Fruit fly (Drosophila melanogaster) whole organism, adult: ENCODE data around the gene CG14400.

Source experiments
- CG5204 ChIP-seq: fragments of 200-800 bp; sonication (Bioruptor generic); optimal IDR thresholded peaks from 2 replicates; lab custom pipeline; 2016; ENCODE audit warnings: missing biosample characterization, missing genetic modification characterization
- CG7045 ChIP-seq: fragments of 200-800 bp; sonication (Bioruptor generic); optimal IDR thresholded peaks from 2 replicates; lab custom pipeline; 2017; ENCODE audit warnings: missing biosample characterization, mild to moderate bottlenecking, missing genetic modification characterization
- Clk ChIP-seq: fragments of 200-800 bp; sonication (Bioruptor generic); optimal IDR thresholded peaks from 2 replicates; lab custom pipeline; 2017; ENCODE audit warnings: missing biosample characterization, missing genetic modification characterization
- Hr96 ChIP-seq: fragments of 200-800 bp; sonication (Bioruptor generic); optimal IDR thresholded peaks from 2 replicates; lab custom pipeline; 2016; ENCODE audit warnings: missing biosample characterization, missing genetic modification characterization
- cnc ChIP-seq, 2 experiments: fragments of >200 bp; optimal IDR thresholded peaks; 2 replicates each; lab custom pipeline; 2017
- kay ChIP-seq: fragments of 200-800 bp; sonication (Bioruptor generic); peaks from one replicate; lab custom pipeline; 2016; ENCODE audit warnings: missing biosample characterization, missing genetic modification characterization, borderline replicate concordance
- ovo ChIP-seq: fragments of 200-800 bp; sonication (Bioruptor generic); optimal IDR thresholded peaks from 2 replicates; lab custom pipeline; 2016; ENCODE audit warnings: missing biosample characterization, missing genetic modification characterization
- pad ChIP-seq: fragments of 200-800 bp; sonication (Bioruptor generic); optimal IDR thresholded peaks from 3 replicates; lab custom pipeline; 2017; ENCODE audit warnings: missing biosample characterization, missing genetic modification characterization, mild to moderate bottlenecking, moderate library complexity, missing genetic modification reagents

DNA sequence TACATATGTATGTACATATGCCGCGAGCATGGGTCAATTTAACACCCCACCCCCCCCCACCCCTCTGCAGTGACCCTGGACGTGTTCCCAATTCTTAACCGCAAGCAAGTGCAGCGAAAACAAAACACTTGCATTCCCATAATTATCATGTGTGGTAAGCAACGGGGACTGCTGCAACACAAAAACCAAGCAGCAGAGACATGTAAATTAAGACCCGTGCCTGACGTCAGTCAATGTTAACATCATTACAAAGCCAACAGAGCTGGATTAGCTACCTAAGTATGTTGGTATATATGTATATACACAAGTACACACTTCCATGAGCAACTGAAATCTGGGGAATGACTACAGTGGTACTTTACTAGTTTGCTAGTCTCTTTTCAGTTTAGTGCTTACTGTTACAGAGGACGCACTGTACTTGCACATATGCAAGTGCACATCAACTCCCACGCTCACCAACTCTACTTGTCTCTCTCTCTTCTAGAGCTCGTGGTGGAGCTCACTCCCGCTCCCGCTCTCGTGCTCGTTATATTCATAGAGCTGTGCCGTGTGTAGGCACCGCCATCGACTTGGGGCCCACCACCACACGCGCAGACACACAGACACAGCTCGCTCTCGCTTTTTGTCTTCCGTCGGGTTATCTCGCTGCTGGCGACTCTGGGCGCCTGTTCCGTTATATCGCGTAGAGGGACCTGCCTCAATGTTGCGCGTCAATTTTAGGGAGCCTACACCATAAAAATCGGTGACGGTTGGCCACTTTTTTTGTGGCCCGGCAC lies 36.3 kb downstream of the CG14400 start:
- TF ChIP-seq CG7045 (GFP tag; lab: Kevin White, UChicago), result no peak
- TF ChIP-seq Hr96 (GFP tag; lab: Kevin White, UChicago), result peak; percentile 38
- no peak for TF ChIP-seq kay (GFP tag; lab: Kevin White, UChicago)
- peak; percentile 51 for TF ChIP-seq ovo (GFP tag; lab: Kevin White, UChicago)
- no peak for TF ChIP-seq CG5204 (GFP tag; lab: Kevin White, UChicago)
- TF ChIP-seq cnc (optimal IDR thresholded peaks at IDR 0.05; lab: Kevin White, UChicago), result no peak
- TF ChIP-seq pad (GFP tag; lab: Kevin White, UChicago), result no peak
- no peak for TF ChIP-seq Clk (GFP tag; lab: Kevin White, UChicago)
